Worm (Caenorhabditis elegans): ENCODE data around the gene Y57G11C.1144.

The Y57G11C.1144 gene

DNA sequence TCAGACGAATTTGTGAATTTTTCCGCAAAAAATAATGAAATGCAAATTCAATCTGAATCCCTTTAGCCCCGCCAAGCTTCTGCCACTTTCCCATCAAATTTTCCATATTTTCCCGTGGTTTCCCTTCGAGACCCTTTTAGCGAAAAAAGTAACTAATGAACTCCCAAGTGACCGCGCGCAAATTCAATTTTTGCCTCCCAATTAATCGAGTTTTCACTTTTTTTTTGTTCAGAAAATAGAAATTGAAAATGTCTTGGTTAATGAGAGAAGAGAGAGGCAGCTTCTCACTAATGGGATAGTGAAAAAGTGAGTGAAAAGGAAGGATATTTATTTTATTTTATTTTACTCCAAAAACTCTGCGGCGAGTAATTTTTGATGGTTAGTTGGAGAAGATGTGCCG lies 22.9 kb downstream of the Y57G11C.1144 start:
- no peak for TF ChIP-seq ref-1 (GFP tag; conservative IDR thresholded peaks at IDR 0.05)
- TF ChIP-seq cog-1 (tag; optimal IDR thresholded peaks at IDR 0.05): no peak
- no peak for TF ChIP-seq tab-1 (GFP tag; IDR thresholded peaks at IDR 0.05)
- TF ChIP-seq ztf-29 (GFP tag; IDR thresholded peaks at IDR 0.05): no peak
- no peak for TF ChIP-seq klf-2 (GFP tag; conservative IDR thresholded peaks at IDR 0.05)
- TF ChIP-seq flt-1 (GFP tag; IDR thresholded peaks at IDR 0.05): no peak
- TF ChIP-seq ztf-23 (GFP tag; IDR thresholded peaks at IDR 0.05): no peak
- no peak for TF ChIP-seq T22C8.4 (GFP tag; IDR thresholded peaks at IDR 0.05)
- TF ChIP-seq med-1 (GFP tag; optimal IDR thresholded peaks at IDR 0.05; ENCODE audit: insufficient read depth): no peak

DNA sequence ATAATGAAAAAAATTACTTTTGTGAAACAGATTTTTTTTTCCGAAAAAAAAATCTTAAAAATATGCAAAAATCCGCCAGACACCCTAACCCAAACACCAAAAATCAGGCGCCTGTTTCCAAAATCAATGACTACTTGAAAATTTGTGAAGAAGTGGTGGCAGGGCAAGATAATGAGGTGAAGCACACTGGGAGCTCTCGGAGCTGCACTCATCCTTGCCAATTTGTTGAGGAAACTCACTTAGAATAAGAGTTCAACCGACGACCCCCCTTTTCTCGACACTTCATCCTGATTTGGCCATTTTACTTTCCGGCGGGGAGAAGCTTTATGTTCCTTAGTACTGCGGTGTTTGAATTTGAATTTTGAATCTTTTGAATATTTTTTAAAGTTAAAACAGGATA lies 41.1 kb downstream of the Y57G11C.1144 start:
- TF ChIP-seq ztf-23 (GFP tag; IDR thresholded peaks at IDR 0.05) (no peak), med-1 (GFP tag; optimal IDR thresholded peaks at IDR 0.05; ENCODE audit: insufficient read depth) (no peak), T22C8.4 (GFP tag; IDR thresholded peaks at IDR 0.05) (no peak), tab-1 (GFP tag; IDR thresholded peaks at IDR 0.05) (no peak), flt-1 (GFP tag; IDR thresholded peaks at IDR 0.05) (no peak), cog-1 (tag; optimal IDR thresholded peaks at IDR 0.05) (no peak), ztf-29 (GFP tag; IDR thresholded peaks at IDR 0.05) (no peak), ref-1 (GFP tag; conservative IDR thresholded peaks at IDR 0.05) (no peak), klf-2 (GFP tag; conservative IDR thresholded peaks at IDR 0.05) (no peak)

ce11 chrIV:14981311-14981710 lies 44.2 kb downstream of the Y57G11C.1144 start, which contains the start of gene atln-2:
atln-2 (plus strand) TSS chrIV:14981611.
- no peak for TF ChIP-seq tab-1 (GFP tag; IDR thresholded peaks at IDR 0.05)
- TF ChIP-seq cog-1 (tag; optimal IDR thresholded peaks at IDR 0.05): no peak

ce11 chrIV:14985019-14985418 lies 47.9 kb downstream of the Y57G11C.1144 start:
- no peak for TF ChIP-seq med-1 (GFP tag; optimal IDR thresholded peaks at IDR 0.05; ENCODE audit: insufficient read depth)
- no peak for TF ChIP-seq ref-1 (GFP tag; conservative IDR thresholded peaks at IDR 0.05)
- no peak for TF ChIP-seq klf-2 (GFP tag; conservative IDR thresholded peaks at IDR 0.05)
- TF ChIP-seq ztf-29 (GFP tag; IDR thresholded peaks at IDR 0.05): no peak
- TF ChIP-seq flt-1 (GFP tag; IDR thresholded peaks at IDR 0.05): no peak
- TF ChIP-seq cog-1 (tag; optimal IDR thresholded peaks at IDR 0.05): no peak
- TF ChIP-seq T22C8.4 (GFP tag; IDR thresholded peaks at IDR 0.05): no peak
- no peak for TF ChIP-seq tab-1 (GFP tag; IDR thresholded peaks at IDR 0.05)
- TF ChIP-seq ztf-23 (GFP tag; IDR thresholded peaks at IDR 0.05): no peak

DNA sequence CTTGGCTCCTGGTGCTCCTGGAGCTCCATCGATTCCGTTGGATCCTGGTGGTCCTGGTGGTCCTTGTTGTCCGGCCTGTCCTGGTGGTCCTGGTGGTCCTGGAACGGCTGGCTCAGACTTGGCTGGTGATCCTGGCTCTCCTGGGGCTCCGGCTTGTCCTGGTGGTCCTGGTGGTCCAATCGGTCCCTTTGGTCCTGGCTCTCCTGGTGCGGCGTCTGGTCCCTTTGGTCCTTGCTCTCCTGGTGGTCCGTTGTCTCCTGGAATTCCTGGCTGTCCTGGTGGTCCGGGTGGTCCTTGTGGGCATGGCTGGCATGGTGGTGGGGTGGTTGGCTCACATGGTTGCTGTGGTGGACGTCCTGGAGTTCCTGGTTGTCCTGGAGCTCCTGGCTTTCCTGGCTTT lies 48.7 kb downstream of the Y57G11C.1144 start:
- TF ChIP-seq klf-2 (GFP tag; conservative IDR thresholded peaks at IDR 0.05): no peak
- TF ChIP-seq ztf-23 (GFP tag; IDR thresholded peaks at IDR 0.05): no peak
- TF ChIP-seq med-1 (GFP tag; optimal IDR thresholded peaks at IDR 0.05; ENCODE audit: insufficient read depth): no peak
- TF ChIP-seq tab-1 (GFP tag; IDR thresholded peaks at IDR 0.05): no peak
- no peak for TF ChIP-seq ztf-29 (GFP tag; IDR thresholded peaks at IDR 0.05)

DNA sequence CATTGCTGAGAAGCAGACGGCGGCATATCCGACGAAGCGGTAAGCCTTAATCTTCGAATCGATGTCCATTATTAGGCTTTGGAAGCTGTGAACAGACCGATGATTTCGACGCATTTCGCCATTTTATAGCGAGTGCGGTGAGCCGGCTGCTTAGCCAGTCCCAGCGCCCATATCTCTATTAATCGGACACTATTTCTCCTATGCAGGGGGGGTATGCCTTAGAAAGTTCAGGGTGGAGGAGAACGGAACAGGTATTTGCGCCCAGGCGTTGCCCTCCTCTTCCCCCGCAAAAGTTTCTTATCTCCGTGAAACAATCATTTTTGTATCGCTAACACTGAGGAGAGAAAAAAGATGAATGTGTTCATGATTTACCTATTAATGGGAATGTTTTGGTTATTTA lies 49.6 kb downstream of the Y57G11C.1144 start, which contains the start of gene dpy-4:
TSS of gene dpy-4 (minus strand) at position 101 of the 400 bp plus-strand sequence.
- no peak for TF ChIP-seq ztf-29 (GFP tag; IDR thresholded peaks at IDR 0.05)
- no peak for TF ChIP-seq med-1 (GFP tag; optimal IDR thresholded peaks at IDR 0.05; ENCODE audit: insufficient read depth)
- TF ChIP-seq tab-1 (GFP tag; IDR thresholded peaks at IDR 0.05): no peak
- TF ChIP-seq cog-1 (tag; optimal IDR thresholded peaks at IDR 0.05): no peak
- no peak for TF ChIP-seq T22C8.4 (GFP tag; IDR thresholded peaks at IDR 0.05)
- TF ChIP-seq klf-2 (GFP tag; conservative IDR thresholded peaks at IDR 0.05): no peak

Measured in whole organism, midembryonic.